Fruit fly (Drosophila melanogaster) whole organism, embryonic: Measurements from ENCODE around the gene CG31431.

Experiments
- CG7372 ChIP-seq: fragments of 200-800 bp; sonication (Bioruptor generic); IDR thresholded peaks from 2 replicates; pipeline ENCODE4 v1.3.6; 2022; ENCODE audit warnings: missing biosample characterization, missing genetic modification characterization
- gfzf ChIP-seq: fragments of 200-800 bp; sonication (Bioruptor generic); optimal IDR thresholded peaks from 2 replicates; lab custom pipeline; 2016; ENCODE audit warnings: missing biosample characterization, mild to moderate bottlenecking, missing genetic modification characterization, moderate library complexity

DNA sequence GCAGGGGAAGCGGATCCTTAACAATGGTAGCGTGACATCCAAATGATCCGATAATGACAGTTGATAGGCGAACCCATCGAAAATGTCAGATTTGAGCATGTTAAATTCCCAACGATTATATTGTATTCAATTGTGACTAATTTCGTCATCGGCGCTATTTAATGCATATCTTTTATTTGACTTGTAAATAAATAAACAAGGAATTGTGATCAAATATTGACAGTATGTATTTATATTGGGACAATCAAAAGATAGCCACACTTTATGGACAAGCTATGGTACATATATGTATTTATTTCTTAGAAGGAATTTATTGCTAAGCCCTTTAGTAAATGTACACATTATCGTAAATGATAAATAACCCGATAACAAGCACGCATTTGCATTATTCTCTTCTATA, 45.3 kb upstream of the CG31431 start:
- TF ChIP-seq CG7372 (GFP tag; lab: Robert Waterston, UW), result no peak
- TF ChIP-seq gfzf (GFP tag; lab: Kevin White, UChicago), result no peak
